Fruit fly (Drosophila melanogaster) whole organism, embryonic: ENCODE data around the gene CG13843.

ENCODE experiments used
- Ada2b ChIP-seq: fragments of 200-800 bp; sonication (Bioruptor generic); IDR thresholded peaks from 2 replicates; pipeline ENCODE4 v1.3.6; 2022; ENCODE audit warnings: missing biosample characterization, missing genetic modification characterization
- Bgb ChIP-seq: fragments of 200-800 bp; sonication (Bioruptor generic); IDR thresholded peaks from 2 replicates; pipeline ENCODE4 v1.3.6; 2022; ENCODE audit warnings: missing biosample characterization, missing genetic modification characterization; ENCODE audit not compliant: partially characterized antibody
- CG10366 ChIP-seq: fragments of 200-800 bp; sonication (Bioruptor generic); IDR thresholded peaks from 2 replicates; pipeline ENCODE4 v1.3.6; 2022; ENCODE audit warnings: missing biosample characterization, missing genetic modification characterization
- CG10979 ChIP-seq: fragments of 200-800 bp; sonication (Bioruptor generic); optimal IDR thresholded peaks from 2 replicates; lab custom pipeline; 2018; ENCODE audit warnings: missing biosample characterization, mild to moderate bottlenecking, missing genetic modification characterization, moderate library complexity
- CG11504 ChIP-seq: fragments of 200-800 bp; sonication (Bioruptor generic); optimal IDR thresholded peaks from 3 replicates; lab custom pipeline; 2019; ENCODE audit warnings: missing biosample characterization, mild to moderate bottlenecking, missing genetic modification characterization, moderate library complexity
- CG12299 ChIP-seq: fragments of 200-800 bp; sonication (Bioruptor generic); optimal IDR thresholded peaks from 2 replicates; lab custom pipeline; 2018; ENCODE audit warnings: missing biosample characterization, mild to moderate bottlenecking, missing genetic modification characterization
- CG14050 ChIP-seq: fragments of 200-800 bp; sonication (Bioruptor generic); IDR thresholded peaks from 3 replicates; pipeline ENCODE4 v1.3.6; 2022; ENCODE audit warnings: missing biosample characterization, missing genetic modification characterization
- CG15514 ChIP-seq: fragments of 200-800 bp; sonication (Bioruptor generic); optimal IDR thresholded peaks from 3 replicates; lab custom pipeline; 2017; ENCODE audit warnings: missing biosample characterization, missing genetic modification characterization, mild to moderate bottlenecking, moderate library complexity, missing genetic modification reagents
- CG15696 ChIP-seq: fragments of 200-800 bp; sonication (Bioruptor generic); optimal IDR thresholded peaks from 2 replicates; lab custom pipeline; 2019; ENCODE audit warnings: missing biosample characterization, mild to moderate bottlenecking, missing genetic modification characterization, moderate library complexity
- CG17361 ChIP-seq: fragments of 200-800 bp; sonication (Bioruptor generic); IDR thresholded peaks from 3 replicates; pipeline ENCODE4 v1.3.6; 2022; ENCODE audit warnings: missing biosample characterization, missing genetic modification characterization
- CG17829 ChIP-seq: fragments of 200-800 bp; optimal IDR thresholded peaks from 2 replicates; lab custom pipeline; 2019; ENCODE audit warnings: missing biosample characterization, mild to moderate bottlenecking, missing genetic modification characterization, moderate library complexity
- CG18011 ChIP-seq: fragments of 200-800 bp; sonication (Bioruptor generic); optimal IDR thresholded peaks from 2 replicates; lab custom pipeline; 2017; ENCODE audit warnings: missing biosample characterization, missing genetic modification characterization, mild to moderate bottlenecking, moderate library complexity, missing genotype
- CG18599 ChIP-seq: fragments of 200-800 bp; sonication (Bioruptor generic); optimal IDR thresholded peaks from 3 replicates; lab custom pipeline; 2017; ENCODE audit warnings: missing biosample characterization, missing genetic modification characterization, mild to moderate bottlenecking, moderate library complexity, missing genetic modification reagents
- CG2116 ChIP-seq: fragments of 200-800 bp; sonication (Bioruptor generic); optimal IDR thresholded peaks from 3 replicates; lab custom pipeline; 2018; ENCODE audit warnings: missing biosample characterization, mild to moderate bottlenecking, missing genetic modification characterization
- CG2889 ChIP-seq: fragments of 200-800 bp; sonication (Bioruptor generic); IDR thresholded peaks from 3 replicates; pipeline ENCODE4 v1.3.6; 2022; ENCODE audit warnings: missing biosample characterization, missing genetic modification characterization
- CG31224 ChIP-seq: fragments of 200-800 bp; sonication (Bioruptor generic); IDR thresholded peaks from 2 replicates; pipeline ENCODE4 v1.3.6; 2022; ENCODE audit warnings: missing biosample characterization, missing genetic modification characterization
- CG33557 ChIP-seq: fragments of 200-800 bp; sonication (Bioruptor generic); optimal IDR thresholded peaks from 2 replicates; lab custom pipeline; 2019; ENCODE audit warnings: missing biosample characterization, mild to moderate bottlenecking, missing genetic modification characterization, moderate library complexity
- CG34224 ChIP-seq: fragments of 200-800 bp; sonication (Bioruptor generic); IDR thresholded peaks from 3 replicates; pipeline ENCODE4 v1.3.6; 2022; ENCODE audit warnings: missing biosample characterization, missing genetic modification characterization; ENCODE audit not compliant: partially characterized antibody
- CG6272 ChIP-seq: fragments of 200-800 bp; sonication (Bioruptor generic); IDR thresholded peaks from 2 replicates; pipeline ENCODE4 v1.3.6; 2022; ENCODE audit warnings: missing biosample characterization, missing genetic modification characterization
- CG7786 ChIP-seq: fragments of 200-800 bp; sonication (Bioruptor generic); optimal IDR thresholded peaks from 2 replicates; lab custom pipeline; 2016; ENCODE audit warnings: missing biosample characterization, missing genetic modification characterization
- CG7928 ChIP-seq: fragments of 200-800 bp; sonication (Bioruptor generic); optimal IDR thresholded peaks from 2 replicates; lab custom pipeline; 2017; ENCODE audit warnings: missing biosample characterization, mild to moderate bottlenecking, missing genetic modification characterization
- CG8290 ChIP-seq, 3 experiments: fragments of 200-800 bp; sonication (Bioruptor generic); optimal IDR thresholded peaks; 2 replicates each; lab custom pipeline; 2016 to 2019; ENCODE audit warnings: missing biosample characterization in 3 of 3, missing genetic modification characterization in 3 of 3, mild to moderate bottlenecking in 2 of 3, moderate library complexity in 1 of 3
- CG9817 ChIP-seq: fragments of 200-800 bp; sonication (Bioruptor generic); optimal IDR thresholded peaks from 2 replicates; lab custom pipeline; 2018; ENCODE audit warnings: missing biosample characterization, mild to moderate bottlenecking, missing genetic modification characterization, moderate library complexity
- CTCF ChIP-seq: fragments of 200-800 bp; sonication (Bioruptor generic); optimal IDR thresholded peaks from 2 replicates; lab custom pipeline; 2017; ENCODE audit warnings: missing biosample characterization, mild to moderate bottlenecking, missing genetic modification characterization, moderate library complexity
- D ChIP-seq, 2 experiments: fragments of 200-800 bp in 1 of 2; fragments of >200 bp in 1 of 2; sonication (Bioruptor generic) in 1 of 2; optimal IDR thresholded peaks; 2 replicates in 1 of 2; 3 replicates in 1 of 2; lab custom pipeline; 2017; ENCODE audit warnings: mild to moderate bottlenecking in 1 of 2, missing biosample characterization in 1 of 2, missing genetic modification characterization in 1 of 2, missing genetic modification reagents in 1 of 2
- D19A ChIP-seq: fragments of 200-800 bp; optimal IDR thresholded peaks from 3 replicates; lab custom pipeline; 2019; ENCODE audit warnings: missing biosample characterization, mild to moderate bottlenecking, missing genetic modification characterization, moderate library complexity
- Dip3 ChIP-seq: fragments of 200-800 bp; sonication (Bioruptor generic); optimal IDR thresholded peaks from 3 replicates; lab custom pipeline; 2016; ENCODE audit warnings: missing biosample characterization, missing genetic modification characterization
- Dll ChIP-seq: fragments of 200-800 bp; sonication (Bioruptor generic); IDR thresholded peaks from 4 replicates; pipeline ENCODE4 v1.3.6; 2022; ENCODE audit warnings: missing biosample characterization, missing genetic modification characterization; ENCODE audit not compliant: partially characterized antibody
- Ets65A ChIP-seq: fragments of 200-800 bp; sonication (Bioruptor generic); peaks from one replicate; lab custom pipeline; 2016; ENCODE audit warnings: missing biosample characterization, missing genetic modification characterization
- Ets97D ChIP-seq: fragments of 200-800 bp; sonication (Bioruptor generic); optimal IDR thresholded peaks from 3 replicates; lab custom pipeline; 2016; ENCODE audit warnings: missing biosample characterization, missing genetic modification characterization
- Hmx ChIP-seq: fragments of 200-800 bp; sonication (Bioruptor generic); optimal IDR thresholded peaks from 2 replicates; lab custom pipeline; 2016; ENCODE audit warnings: missing biosample characterization, missing genetic modification characterization
- Mrtf ChIP-seq: fragments of 200-800 bp; sonication (Bioruptor generic); IDR thresholded peaks from 3 replicates; pipeline ENCODE4 v1.3.6; 2022; ENCODE audit warnings: missing biosample characterization, missing genetic modification characterization
- Myb ChIP-seq: fragments of 200-800 bp; sonication (Bioruptor generic); optimal IDR thresholded peaks from 2 replicates; lab custom pipeline; 2016; ENCODE audit warnings: missing biosample characterization, missing genetic modification characterization
- Optix ChIP-seq: fragments of 200-800 bp; sonication (Bioruptor generic); IDR thresholded peaks from 3 replicates; pipeline ENCODE4 v1.3.6; 2022; ENCODE audit warnings: missing biosample characterization, missing genetic modification characterization
- Trl ChIP-seq, 3 experiments: fragments of >200 bp in 2 of 3; fragments of 200-800 bp in 1 of 3; sonication (Bioruptor generic) in 1 of 3; optimal IDR thresholded peaks; 2 replicates in 1 of 3; 3 replicates in 2 of 3; lab custom pipeline; 2016 to 2017; ENCODE audit warnings: missing biosample characterization in 1 of 3, missing genetic modification characterization in 1 of 3
- Usf ChIP-seq: fragments of 200-800 bp; sonication (Bioruptor generic); optimal IDR thresholded peaks from 2 replicates; lab custom pipeline; 2017; ENCODE audit warnings: missing genotype, missing biosample characterization, missing genetic modification characterization
- amos ChIP-seq: fragments of 200-800 bp; sonication (Bioruptor generic); IDR thresholded peaks from 2 replicates; pipeline ENCODE4 v1.3.6; 2022; ENCODE audit warnings: missing biosample characterization, missing genetic modification characterization; ENCODE audit not compliant: partially characterized antibody
- ci ChIP-seq: fragments of 200-800 bp; sonication (Bioruptor generic); IDR thresholded peaks from 3 replicates; pipeline ENCODE4 v1.3.6; 2022; ENCODE audit warnings: missing biosample characterization, missing genetic modification characterization
- danr ChIP-seq: fragments of 200-800 bp; sonication (Bioruptor generic); IDR thresholded peaks from 2 replicates; pipeline ENCODE4 v1.3.6; 2022; ENCODE audit warnings: missing biosample characterization, missing genetic modification characterization
- hb ChIP-seq: fragments of 200-800 bp; sonication (Bioruptor generic); IDR thresholded peaks from 3 replicates; pipeline ENCODE4 v1.3.6; 2022; ENCODE audit warnings: missing biosample characterization, missing genetic modification characterization; ENCODE audit not compliant: partially characterized antibody
- lola ChIP-seq, 3 experiments: fragments of >200 bp in 2 of 3; fragments of 200-800 bp in 1 of 3; sonication (Bioruptor generic) in 1 of 3; optimal IDR thresholded peaks; 2 replicates each; lab custom pipeline; 2017 to 2019; ENCODE audit warnings: missing biosample characterization in 3 of 3, missing genetic modification characterization in 3 of 3, mild to moderate bottlenecking in 1 of 3, moderate library complexity in 1 of 3
- sens ChIP-seq: fragments of 200-800 bp; sonication (Bioruptor generic); peaks from one replicate; lab custom pipeline; 2016; ENCODE audit warnings: missing biosample characterization, missing genetic modification characterization
- sob ChIP-seq: fragments of 200-800 bp; sonication (Bioruptor generic); IDR thresholded peaks from 2 replicates; pipeline ENCODE4 v1.3.6; 2022; ENCODE audit warnings: missing biosample characterization, missing genetic modification characterization
- ssp ChIP-seq: fragments of 200-800 bp; sonication (Bioruptor generic); IDR thresholded peaks from 2 replicates; pipeline ENCODE4 v1.3.6; 2022; ENCODE audit warnings: missing biosample characterization, missing genetic modification characterization
- tx ChIP-seq: fragments of 200-800 bp; sonication (Bioruptor generic); optimal IDR thresholded peaks from 2 replicates; lab custom pipeline; 2016; ENCODE audit warnings: missing biosample characterization, missing genetic modification characterization
- usp ChIP-seq: fragments of >200 bp; optimal IDR thresholded peaks from 2 replicates; lab custom pipeline; 2017; ENCODE audit warnings: missing biosample characterization, missing genetic modification characterization
- vnd ChIP-seq: fragments of 200-800 bp; sonication (Bioruptor generic); IDR thresholded peaks from 3 replicates; pipeline ENCODE4 v1.3.6; 2022; ENCODE audit warnings: missing biosample characterization, missing genetic modification characterization; ENCODE audit not compliant: partially characterized antibody
- wdn ChIP-seq: fragments of 200-800 bp; sonication (Bioruptor generic); IDR thresholded peaks from 2 replicates; pipeline ENCODE4 v1.3.6; 2022; ENCODE audit warnings: missing biosample characterization, missing genetic modification characterization
- zfh1 ChIP-seq: fragments of 200-800 bp; sonication (Bioruptor generic); IDR thresholded peaks from 3 replicates; pipeline ENCODE4 v1.3.6; 2022; ENCODE audit warnings: missing biosample characterization, missing genetic modification characterization

Gene CG13843

DNA sequence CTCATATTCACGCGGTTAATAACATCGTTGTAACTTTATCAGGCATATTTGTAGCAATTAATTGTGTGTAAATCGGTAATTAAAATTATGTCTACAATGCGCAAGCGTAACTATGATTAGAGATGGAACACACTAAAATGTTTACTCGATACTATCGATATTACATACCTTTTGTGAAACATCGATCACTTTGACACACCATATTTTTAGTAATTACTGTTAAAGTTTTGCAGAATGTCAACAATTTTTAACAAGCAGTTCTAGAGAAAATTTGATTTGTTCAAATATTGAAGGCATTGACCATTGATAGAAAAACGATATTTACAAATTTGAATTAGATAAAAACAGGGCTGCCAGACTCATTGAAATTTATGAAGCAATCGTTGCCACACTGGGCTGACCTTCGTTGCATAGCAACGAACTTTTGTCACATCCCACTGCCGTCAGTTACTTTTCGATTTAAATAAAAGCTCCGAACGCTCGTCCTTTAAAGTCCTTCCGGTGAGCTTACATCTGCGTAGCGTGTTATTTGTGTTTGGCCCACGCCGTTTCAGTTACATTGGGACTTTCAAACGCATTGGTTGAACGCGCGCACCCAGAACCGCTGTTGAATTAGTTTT lies 30.1 kb downstream of the CG13843 start, which contains the start of the genes loco and wake (continued):
- TF ChIP-seq CG10366 (GFP tag; lab: Robert Waterston, UW), result no peak
- peak; percentile 89 for TF ChIP-seq hb (GFP tag; lab: Robert Waterston, UW)
- peak; percentile 99 for TF ChIP-seq Dll (GFP tag; lab: Robert Waterston, UW)
- TF ChIP-seq Dip3, result peak; percentile 4
- peak; percentile 80 for TF ChIP-seq CG2116
- peak; percentile 16 for TF ChIP-seq tx (GFP tag; lab: Kevin White, UChicago)
- no peak for TF ChIP-seq ci (GFP tag; lab: Robert Waterston, UW)
- no peak for TF ChIP-seq CG10979 (tag; lab: Kevin White, UChicago)
- no peak for TF ChIP-seq CG12299
- TF ChIP-seq zfh1 (GFP tag; lab: Robert Waterston, UW), result no peak
- TF ChIP-seq D (optimal IDR thresholded peaks at IDR 0.05; lab: Kevin White, UChicago), result no peak
- TF ChIP-seq D (GFP tag; optimal IDR thresholded peaks at IDR 0.05; lab: Kevin White, UChicago), result no peak
- peak; percentile 4 for TF ChIP-seq CG7786 (GFP tag; lab: Kevin White, UChicago)
- TF ChIP-seq Bgb (GFP tag; lab: Robert Waterston, UW), result peak; percentile 82
- TF ChIP-seq vnd, result peak; percentile 86
- TF ChIP-seq ssp, result no peak
- TF ChIP-seq CG2889 (GFP tag; lab: Robert Waterston, UW), result no peak
- no peak for TF ChIP-seq CG9817 (tag; lab: Kevin White, UChicago)
- TF ChIP-seq CG17361 (GFP tag; lab: Robert Waterston, UW), result peak; percentile 39; the same call in 1 of the 3 replicates
- TF ChIP-seq lola (GFP tag; optimal IDR thresholded peaks at IDR 0.05; lab: Kevin White, UChicago), result peak in 1 of 3 experiments; percentile 7
- TF ChIP-seq Hmx (GFP tag; lab: Kevin White, UChicago), result no peak
- peak; percentile 88 for TF ChIP-seq CG34224
- TF ChIP-seq sob (GFP tag; lab: Robert Waterston, UW), result peak; percentile 10; the same call in 1 of the 2 replicates
- TF ChIP-seq amos, result peak; percentile 88
- TF ChIP-seq CG7928 (GFP tag; lab: Kevin White, UChicago), result no peak
- peak; percentile 99 for TF ChIP-seq CG18011 (GFP tag; lab: Kevin White, UChicago)
- TF ChIP-seq CG33557 (GFP tag; lab: Kevin White, UChicago), result no peak
- peak; percentile 93 for TF ChIP-seq Ets65A (GFP tag; lab: Kevin White, UChicago)
- peak in 1 of 2 experiments; percentile 9 for TF ChIP-seq Trl (optimal IDR thresholded peaks at IDR 0.05; lab: Kevin White, UChicago)
- TF ChIP-seq Trl (GFP tag; optimal IDR thresholded peaks at IDR 0.05; lab: Kevin White, UChicago), result no peak
- TF ChIP-seq wdn (GFP tag; lab: Robert Waterston, UW), result no peak
- TF ChIP-seq D19A (tag; lab: Kevin White, UChicago), result no peak
- TF ChIP-seq CG14050 (GFP tag; lab: Robert Waterston, UW), result no peak
- TF ChIP-seq Usf (GFP tag; lab: Kevin White, UChicago), result no peak
- TF ChIP-seq CG8290 (GFP tag; optimal IDR thresholded peaks at IDR 0.05; lab: Kevin White, UChicago), result peak; percentile 76
- TF ChIP-seq CG8290 (tag; optimal IDR thresholded peaks at IDR 0.05; lab: Kevin White, UChicago), result peak; percentile 2 to 45
- no peak for TF ChIP-seq CG18599 (GFP tag; lab: Kevin White, UChicago)
- TF ChIP-seq CTCF (GFP tag; lab: Kevin White, UChicago), result peak; percentile 42
- TF ChIP-seq CG6272 (GFP tag; lab: Robert Waterston, UW), result 0 out of 2 replicates have a peak, but pooled peaks have one; percentile 4
- TF ChIP-seq Optix, result no peak
- 0 out of 2 replicates have a peak, but pooled peaks have one; percentile 3 for TF ChIP-seq Ada2b (GFP tag; lab: Robert Waterston, UW)
- TF ChIP-seq Mrtf, result no peak
- no peak for TF ChIP-seq CG31224 (GFP tag; lab: Robert Waterston, UW)
- peak; percentile 13 for TF ChIP-seq CG15696 (tag; lab: Kevin White, UChicago)
- TF ChIP-seq danr (GFP tag; lab: Robert Waterston, UW), result no peak
- TF ChIP-seq CG17829, result peak; percentile 33
- peak; percentile 66 for TF ChIP-seq Ets97D (GFP tag; lab: Kevin White, UChicago)
- TF ChIP-seq CG15514 (GFP tag; lab: Kevin White, UChicago), result peak; percentile 49
- peak; percentile 17 for TF ChIP-seq sens
- TF ChIP-seq CG11504 (tag; lab: Kevin White, UChicago), result peak; percentile 33
- TF ChIP-seq usp (GFP tag; lab: Kevin White, UChicago), result no peak
- peak; percentile 100 for TF ChIP-seq Myb (GFP tag; lab: Kevin White, UChicago)
